Fruit fly (Drosophila melanogaster) whole organism, embryonic: ENCODE data around the gene CG15044.

ENCODE experiments used
- Ada2b ChIP-seq: fragments of 200-800 bp; sonication (Bioruptor generic); IDR thresholded peaks from 2 replicates; pipeline ENCODE4 v1.3.6; 2022; ENCODE audit warnings: missing biosample characterization, missing genetic modification characterization
- B-H2 ChIP-seq: fragments of 200-800 bp; sonication (Bioruptor generic); optimal IDR thresholded peaks from 2 replicates; lab custom pipeline; 2018; ENCODE audit warnings: missing biosample characterization, mild to moderate bottlenecking, missing genetic modification characterization
- Blimp-1 ChIP-seq: fragments of 200-800 bp; sonication (Bioruptor generic); optimal IDR thresholded peaks from 3 replicates; lab custom pipeline; 2018; ENCODE audit warnings: missing biosample characterization, missing genetic modification characterization, mild to moderate bottlenecking, moderate library complexity, missing genetic modification reagents
- CG10209 ChIP-seq: fragments of 200-800 bp; sonication (Bioruptor generic); optimal IDR thresholded peaks from 3 replicates; lab custom pipeline; 2017; ENCODE audit warnings: missing biosample characterization, mild to moderate bottlenecking, missing genetic modification characterization, missing genetic modification reagents
- CG10654 ChIP-seq: fragments of 200-800 bp; sonication (Bioruptor generic); optimal IDR thresholded peaks from 2 replicates; lab custom pipeline; 2016; ENCODE audit warnings: missing biosample characterization, missing genetic modification characterization
- CG11695 ChIP-seq: fragments of 200-800 bp; sonication (Bioruptor generic); IDR thresholded peaks from 3 replicates; pipeline ENCODE4 v1.3.6; 2022; ENCODE audit warnings: missing biosample characterization, missing genetic modification characterization
- CG12769 ChIP-seq: fragments of 200-800 bp; sonication (Bioruptor generic); optimal IDR thresholded peaks from 2 replicates; lab custom pipeline; 2019; ENCODE audit warnings: missing biosample characterization, mild to moderate bottlenecking, missing genetic modification characterization, moderate library complexity
- CG13894 ChIP-seq: fragments of 200-800 bp; sonication (Bioruptor generic); optimal IDR thresholded peaks from 3 replicates; lab custom pipeline; 2018; ENCODE audit warnings: missing biosample characterization, mild to moderate bottlenecking, missing genetic modification characterization, moderate library complexity
- CG14441 ChIP-seq: fragments of 200-800 bp; sonication (Bioruptor generic); IDR thresholded peaks from 2 replicates; pipeline ENCODE4 v1.3.6; 2022; ENCODE audit warnings: missing biosample characterization, missing genetic modification characterization
- CG1647 ChIP-seq: fragments of 200-800 bp; sonication (Bioruptor generic); optimal IDR thresholded peaks from 3 replicates; lab custom pipeline; 2016; ENCODE audit warnings: missing biosample characterization, missing genetic modification characterization
- CG16779 ChIP-seq: fragments of 200-800 bp; sonication (Bioruptor generic); IDR thresholded peaks from 2 replicates; pipeline ENCODE4 v1.3.6; 2022; ENCODE audit warnings: missing biosample characterization, missing genetic modification characterization
- CG17359 ChIP-seq: fragments of 200-800 bp; sonication (Bioruptor generic); optimal IDR thresholded peaks from 3 replicates; lab custom pipeline; 2018; ENCODE audit warnings: missing biosample characterization, mild to moderate bottlenecking, missing genetic modification characterization, moderate library complexity
- CG17829 ChIP-seq: fragments of 200-800 bp; optimal IDR thresholded peaks from 2 replicates; lab custom pipeline; 2019; ENCODE audit warnings: missing biosample characterization, mild to moderate bottlenecking, missing genetic modification characterization, moderate library complexity
- CG32532 ChIP-seq: fragments of 200-800 bp; sonication (Bioruptor generic); IDR thresholded peaks from 2 replicates; pipeline ENCODE4 v1.3.6; 2022; ENCODE audit warnings: missing biosample characterization, missing genetic modification characterization
- CG32767 ChIP-seq: fragments of 200-800 bp; sonication (Bioruptor generic); IDR thresholded peaks from 2 replicates; pipeline ENCODE4 v1.3.6; 2022; ENCODE audit warnings: missing biosample characterization, missing genetic modification characterization
- CG42726 ChIP-seq: fragments of 200-800 bp; sonication (Bioruptor generic); IDR thresholded peaks from 2 replicates; pipeline ENCODE4 v1.3.6; 2022; ENCODE audit warnings: missing biosample characterization, missing genetic modification characterization; ENCODE audit not compliant: partially characterized antibody
- CG4730 ChIP-seq: fragments of 200-800 bp; sonication (Bioruptor generic); IDR thresholded peaks from 2 replicates; pipeline ENCODE4 v1.3.6; 2022; ENCODE audit warnings: missing biosample characterization, missing genetic modification characterization
- CG6175 ChIP-seq: fragments of 200-800 bp; sonication (Bioruptor generic); IDR thresholded peaks from 3 replicates; pipeline ENCODE4 v1.3.6; 2022; ENCODE audit warnings: missing biosample characterization, missing genetic modification characterization
- CG6854 ChIP-seq: fragments of 200-800 bp; sonication (Bioruptor generic); optimal IDR thresholded peaks from 3 replicates; lab custom pipeline; 2017; ENCODE audit warnings: missing biosample characterization, mild to moderate bottlenecking, missing genetic modification characterization
- D19B ChIP-seq: fragments of 200-800 bp; sonication (Bioruptor generic); optimal IDR thresholded peaks from 2 replicates; lab custom pipeline; 2017; ENCODE audit warnings: missing biosample characterization, mild to moderate bottlenecking, missing genetic modification characterization
- Dll ChIP-seq: fragments of 200-800 bp; sonication (Bioruptor generic); IDR thresholded peaks from 4 replicates; pipeline ENCODE4 v1.3.6; 2022; ENCODE audit warnings: missing biosample characterization, missing genetic modification characterization; ENCODE audit not compliant: partially characterized antibody
- Ets65A ChIP-seq: fragments of 200-800 bp; sonication (Bioruptor generic); peaks from one replicate; lab custom pipeline; 2016; ENCODE audit warnings: missing biosample characterization, missing genetic modification characterization
- HHEX ChIP-seq: fragments of 200-800 bp; sonication (Bioruptor generic); optimal IDR thresholded peaks from 3 replicates; lab custom pipeline; 2017; ENCODE audit warnings: missing biosample characterization, mild to moderate bottlenecking, missing genetic modification characterization, missing genetic modification reagents
- Hsf ChIP-seq: fragments of 200-800 bp; sonication (Bioruptor generic); optimal IDR thresholded peaks from 3 replicates; lab custom pipeline; 2016; ENCODE audit warnings: missing biosample characterization, missing genetic modification characterization
- Lim3 ChIP-seq: fragments of 200-800 bp; sonication (Bioruptor generic); IDR thresholded peaks from 2 replicates; pipeline ENCODE4 v1.3.6; 2022; ENCODE audit warnings: missing biosample characterization, missing genetic modification characterization
- MBD-R2 ChIP-seq: fragments of 200-800 bp; sonication (Bioruptor generic); IDR thresholded peaks from 2 replicates; pipeline ENCODE4 v1.3.6; 2022; ENCODE audit warnings: missing biosample characterization, missing genetic modification characterization
- Meics ChIP-seq: fragments of 200-800 bp; sonication (Bioruptor generic); optimal IDR thresholded peaks from 2 replicates; lab custom pipeline; 2017; ENCODE audit warnings: missing biosample characterization, mild to moderate bottlenecking, missing genetic modification characterization
- Mrtf ChIP-seq: fragments of 200-800 bp; sonication (Bioruptor generic); IDR thresholded peaks from 3 replicates; pipeline ENCODE4 v1.3.6; 2022; ENCODE audit warnings: missing biosample characterization, missing genetic modification characterization
- Myb ChIP-seq: fragments of 200-800 bp; sonication (Bioruptor generic); optimal IDR thresholded peaks from 2 replicates; lab custom pipeline; 2016; ENCODE audit warnings: missing biosample characterization, missing genetic modification characterization
- Pdp1 ChIP-seq, 2 experiments: fragments of 200-800 bp; sonication (Bioruptor generic); optimal IDR thresholded peaks; 3 replicates each; lab custom pipeline; 2016; ENCODE audit warnings: missing biosample characterization in 2 of 2, missing genetic modification characterization in 2 of 2, mild to moderate bottlenecking in 1 of 2, moderate library complexity in 1 of 2
- Rfx ChIP-seq: fragments of 200-800 bp; sonication (Bioruptor generic); IDR thresholded peaks from 2 replicates; pipeline ENCODE4 v1.3.6; 2022; ENCODE audit warnings: missing biosample characterization, missing genetic modification characterization
- ab ChIP-seq: fragments of 200-800 bp; sonication (Bioruptor generic); optimal IDR thresholded peaks from 2 replicates; lab custom pipeline; 2016; ENCODE audit warnings: missing biosample characterization, missing genetic modification characterization
- ap ChIP-seq: fragments of 200-800 bp; sonication (Bioruptor generic); IDR thresholded peaks from 2 replicates; pipeline ENCODE4 v1.3.6; 2022; ENCODE audit warnings: missing biosample characterization, missing genetic modification characterization
- dysf ChIP-seq: fragments of 200-800 bp; sonication (Bioruptor generic); IDR thresholded peaks from 3 replicates; pipeline ENCODE4 v1.3.6; 2022; ENCODE audit warnings: missing biosample characterization, missing genetic modification characterization
- esg ChIP-seq: fragments of 200-800 bp; sonication (Bioruptor generic); conservative IDR thresholded peaks from 2 replicates; pipeline ENCODE4 v1.3.6; 2022; ENCODE audit warnings: missing biosample characterization, missing genetic modification characterization
- fd3F ChIP-seq: fragments of 200-800 bp; sonication (Bioruptor generic); optimal IDR thresholded peaks from 2 replicates; lab custom pipeline; 2018; ENCODE audit warnings: missing biosample characterization, mild to moderate bottlenecking, missing genetic modification characterization, moderate library complexity
- grau ChIP-seq: fragments of 200-800 bp; optimal IDR thresholded peaks from 3 replicates; lab custom pipeline; 2019; ENCODE audit warnings: missing biosample characterization, mild to moderate bottlenecking, missing genetic modification characterization, moderate library complexity
- grn ChIP-seq: fragments of 200-800 bp; sonication (Bioruptor generic); optimal IDR thresholded peaks from 3 replicates; lab custom pipeline; 2017; ENCODE audit warnings: missing biosample characterization, missing genetic modification characterization
- gro ChIP-seq: fragments of 200-800 bp; sonication (Bioruptor generic); optimal IDR thresholded peaks from 2 replicates; lab custom pipeline; 2016; ENCODE audit warnings: missing biosample characterization, missing genetic modification characterization
- gsb ChIP-seq: fragments of 200-800 bp; sonication (Bioruptor generic); IDR thresholded peaks from 2 replicates; pipeline ENCODE4 v1.3.6; 2022; ENCODE audit warnings: missing biosample characterization, missing genetic modification characterization
- insv ChIP-seq, 2 experiments: fragments of 200-800 bp; sonication (Bioruptor generic); optimal IDR thresholded peaks; 3 replicates each; lab custom pipeline; 2016 to 2018; ENCODE audit warnings: missing biosample characterization in 2 of 2, missing genetic modification characterization in 2 of 2
- jing ChIP-seq: fragments of 200-800 bp; sonication (Bioruptor generic); optimal IDR thresholded peaks from 2 replicates; lab custom pipeline; 2018; ENCODE audit warnings: missing biosample characterization, mild to moderate bottlenecking, missing genetic modification characterization
- lab ChIP-seq: fragments of 200-800 bp; sonication (Bioruptor generic); optimal IDR thresholded peaks from 3 replicates; lab custom pipeline; 2017; ENCODE audit warnings: missing biosample characterization, missing genetic modification characterization, mild to moderate bottlenecking, moderate library complexity, missing genetic modification reagents
- nmo ChIP-seq: fragments of 200-800 bp; sonication (Bioruptor generic); optimal IDR thresholded peaks from 2 replicates; lab custom pipeline; 2018; ENCODE audit warnings: missing biosample characterization, mild to moderate bottlenecking, missing genetic modification characterization, moderate library complexity
- rib ChIP-seq: fragments of 200-800 bp; sonication (Bioruptor generic); IDR thresholded peaks from 2 replicates; pipeline ENCODE4 v1.3.6; 2022; ENCODE audit warnings: missing biosample characterization, missing genetic modification characterization
- sisA ChIP-seq: fragments of 200-800 bp; sonication (Bioruptor generic); IDR thresholded peaks from 2 replicates; pipeline ENCODE4 v1.3.6; 2022; ENCODE audit warnings: missing biosample characterization, missing genetic modification characterization
- sr ChIP-seq: fragments of 200-800 bp; sonication (Bioruptor generic); IDR thresholded peaks from 3 replicates; pipeline ENCODE4 v1.3.6; 2022; ENCODE audit warnings: missing biosample characterization, missing genetic modification characterization
- unc-4 ChIP-seq: fragments of 200-800 bp; sonication (Bioruptor generic); IDR thresholded peaks from 2 replicates; pipeline ENCODE4 v1.3.6; 2022; ENCODE audit warnings: missing biosample characterization, missing genetic modification characterization; ENCODE audit not compliant: partially characterized antibody
- usp ChIP-seq: fragments of >200 bp; optimal IDR thresholded peaks from 2 replicates; lab custom pipeline; 2017; ENCODE audit warnings: missing biosample characterization, missing genetic modification characterization
- zfh2 ChIP-seq: fragments of 200-800 bp; sonication (Bioruptor generic); optimal IDR thresholded peaks from 2 replicates; lab custom pipeline; 2016; ENCODE audit warnings: missing biosample characterization, missing genetic modification characterization

Gene CG15044

DNA sequence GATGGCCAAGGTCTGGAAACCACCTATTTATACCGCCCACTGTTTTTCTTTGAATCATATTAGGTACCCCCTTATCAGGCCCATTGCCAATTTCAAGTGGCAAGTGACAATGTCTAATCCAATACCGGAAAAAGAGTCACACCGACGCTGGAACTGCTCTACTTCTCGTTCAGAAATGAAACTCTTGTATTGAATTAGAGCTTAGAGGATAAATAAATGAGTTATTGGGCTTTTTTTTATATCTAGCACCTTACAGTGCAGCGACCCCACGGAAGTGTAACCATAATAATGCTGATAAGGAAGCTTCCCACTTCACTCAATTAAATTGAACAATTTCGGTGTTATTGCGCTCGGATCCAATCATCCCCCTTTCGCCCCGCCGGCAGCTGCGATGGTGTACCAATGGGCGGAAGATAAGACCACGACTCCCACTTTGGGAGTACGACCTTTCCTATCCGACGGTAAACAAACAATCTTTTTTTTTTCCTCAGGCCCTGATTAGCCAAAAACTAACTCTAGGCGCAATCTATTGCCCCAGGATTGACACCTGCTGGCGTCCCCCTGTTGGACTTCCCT lies 2.4 kb upstream of the CG15044 start, which contains the start of gene CG15043 (continued):
- TF ChIP-seq MBD-R2 (peak; percentile 54; the same call in 1 of the 2 replicates), ap (GFP tag; lab: Robert Waterston, UW) (0 out of 2 replicates have a peak, but pooled peaks have one; percentile 27), CG14441 (GFP tag; lab: Robert Waterston, UW) (peak; percentile 62), usp (GFP tag; lab: Kevin White, UChicago) (no peak), Blimp-1 (no peak), CG6175 (0 out of 3 replicates have a peak, but pooled peaks have one; percentile 49), Ets65A (peak; percentile 63), Pdp1 (GFP tag; optimal IDR thresholded peaks at IDR 0.05; lab: Kevin White, UChicago) (peak; percentile 25 to 29), rib (GFP tag; lab: Robert Waterston, UW) (peak; percentile 23; the same call in 1 of the 2 replicates), unc-4 (no peak), CG32767 (GFP tag; lab: Robert Waterston, UW) (no peak), CG16779 (no peak), ab (GFP tag; lab: Kevin White, UChicago) (no peak), Lim3 (GFP tag; lab: Robert Waterston, UW) (no peak), HHEX (GFP tag; lab: Kevin White, UChicago) (peak; percentile 50), CG6854 (peak; percentile 26), CG17829 (tag; lab: Kevin White, UChicago) (no peak), CG11695 (peak; percentile 61; the same call in 1 of the 3 replicates), CG32532 (GFP tag; lab: Robert Waterston, UW) (peak; percentile 67), sr (GFP tag; lab: Robert Waterston, UW) (no peak), CG4730 (GFP tag; lab: Robert Waterston, UW) (peak; percentile 39), grau (tag; lab: Kevin White, UChicago) (peak; percentile 23), CG10654 (GFP tag; lab: Kevin White, UChicago) (no peak), B-H2 (GFP tag; lab: Kevin White, UChicago) (no peak), Dll (GFP tag; lab: Robert Waterston, UW) (no peak), CG42726 (GFP tag; lab: Robert Waterston, UW) (no peak), D19B (peak; percentile 54), nmo (GFP tag; lab: Kevin White, UChicago) (peak; percentile 6), fd3F (GFP tag; lab: Kevin White, UChicago) (no peak), CG1647 (GFP tag; lab: Kevin White, UChicago) (peak; percentile 6), zfh2 (GFP tag; lab: Kevin White, UChicago) (peak; percentile 55), sisA (GFP tag; lab: Robert Waterston, UW) (0 out of 2 replicates have a peak, but pooled peaks have one; percentile 12), CG13894 (peak; percentile 2), Hsf (GFP tag; lab: Kevin White, UChicago) (peak; percentile 19), grn (peak; percentile 14), Mrtf (GFP tag; lab: Robert Waterston, UW) (0 out of 3 replicates have a peak, but pooled peaks have one; percentile 33), gsb (GFP tag; lab: Robert Waterston, UW) (peak; percentile 53), Rfx (GFP tag; lab: Robert Waterston, UW) (peak; percentile 81), Myb (peak; percentile 29), Ada2b (GFP tag; lab: Robert Waterston, UW) (peak; percentile 46; the same call in 1 of the 2 replicates), insv (GFP tag; optimal IDR thresholded peaks at IDR 0.05; lab: Kevin White, UChicago) (no peak), CG12769 (tag; lab: Kevin White, UChicago) (peak; percentile 61), lab (peak; percentile 64), esg (no peak; the same call in 1 of the 2 replicates), CG10209 (GFP tag; lab: Kevin White, UChicago) (peak; percentile 23), gro (GFP tag; lab: Kevin White, UChicago) (peak; percentile 24), CG17359 (tag; lab: Kevin White, UChicago) (peak; percentile 40), dysf (GFP tag; lab: Robert Waterston, UW) (peak; percentile 61; the same call in 2 of the 3 replicates), Meics (GFP tag; lab: Kevin White, UChicago) (peak; percentile 71), jing (no peak)
